Worm (Caenorhabditis elegans): ENCODE data around the gene srg-11.

The srg-11 gene

ce11 chrIII:4699922-4700321 is 20.1 kb downstream of the srg-11 start, which contains the start of gene sel-13:
sel-13 (minus strand) TSS chrIII:4700224.
- TF ChIP-seq scrt-1 (GFP tag; IDR thresholded peaks at IDR 0.05) (no peak), ceh-13 (GFP tag; optimal IDR thresholded peaks at IDR 0.05) (no peak), flt-1 (GFP tag; IDR thresholded peaks at IDR 0.05) (no peak), sea-1 (GFP tag; conservative IDR thresholded peaks at IDR 0.05) (no peak), aly-1 (tag; optimal IDR thresholded peaks at IDR 0.05) (no peak), hnd-1 (tag; optimal IDR thresholded peaks at IDR 0.05) (no peak), pes-1 (GFP tag; IDR thresholded peaks at IDR 0.05) (no peak), ceh-36 (tag; optimal IDR thresholded peaks at IDR 0.05) (no peak), tbx-37 (GFP tag; conservative IDR thresholded peaks at IDR 0.05) (no peak), ets-7 (tag; optimal IDR thresholded peaks at IDR 0.05) (no peak), tbx-11 (GFP tag; IDR thresholded peaks at IDR 0.05) (no peak), tra-4 (tag; optimal IDR thresholded peaks at IDR 0.05) (no peak), hmbx-1 (tag; optimal IDR thresholded peaks at IDR 0.05) (no peak), ama-1 (optimal IDR thresholded peaks at IDR 0.05) (no peak), B0310.2 (tag; optimal IDR thresholded peaks at IDR 0.05) (no peak), F13C5.2 (tag; optimal IDR thresholded peaks at IDR 0.05) (no peak), hmg-4 (GFP tag; optimal IDR thresholded peaks at IDR 0.05) (no peak)

DNA sequence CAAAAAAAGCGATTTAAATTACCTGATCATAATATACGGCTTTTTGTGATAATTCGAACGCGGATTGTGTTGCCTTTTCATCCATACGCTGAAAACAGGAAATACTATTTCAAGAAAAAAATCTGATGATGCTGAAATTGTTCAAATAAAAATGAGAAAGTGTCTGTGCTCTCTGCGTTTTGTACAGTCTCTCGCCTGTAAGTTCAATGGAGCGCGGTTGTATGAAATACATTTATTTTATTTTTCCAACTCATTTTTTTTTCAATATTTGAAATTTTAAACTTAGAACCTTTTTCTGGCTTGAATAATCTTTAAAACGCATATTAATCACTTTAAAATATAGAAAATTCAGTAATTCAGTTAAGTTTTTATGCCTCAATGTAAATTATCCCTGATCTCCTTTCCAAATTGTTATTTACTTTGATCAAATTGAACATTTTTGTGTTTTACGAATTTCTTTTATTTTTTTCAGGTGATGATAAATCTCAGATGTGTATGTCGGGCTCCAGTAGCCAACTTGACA is 24.2 kb downstream of the srg-11 start, which contains the start of the genes clp-2 and mrpl-16:
clp-2 (minus strand) TSS at position 94 of the 523 bp plus-strand sequence.
mrpl-16 (plus strand) TSS at position 473 of the 523 bp plus-strand sequence.
- TF ChIP-seq ets-7 (tag; optimal IDR thresholded peaks at IDR 0.05) (no peak), flt-1 (GFP tag; IDR thresholded peaks at IDR 0.05) (no peak), hmbx-1 (tag; optimal IDR thresholded peaks at IDR 0.05) (no peak), ceh-13 (GFP tag; optimal IDR thresholded peaks at IDR 0.05) (no peak), hnd-1 (tag; optimal IDR thresholded peaks at IDR 0.05) (no peak), tbx-11 (GFP tag; IDR thresholded peaks at IDR 0.05) (no peak), sea-1 (GFP tag; conservative IDR thresholded peaks at IDR 0.05) (no peak), B0310.2 (tag; optimal IDR thresholded peaks at IDR 0.05) (no peak), ama-1 (optimal IDR thresholded peaks at IDR 0.05) (no peak), tbx-37 (GFP tag; conservative IDR thresholded peaks at IDR 0.05) (no peak), scrt-1 (GFP tag; IDR thresholded peaks at IDR 0.05) (no peak)

DNA sequence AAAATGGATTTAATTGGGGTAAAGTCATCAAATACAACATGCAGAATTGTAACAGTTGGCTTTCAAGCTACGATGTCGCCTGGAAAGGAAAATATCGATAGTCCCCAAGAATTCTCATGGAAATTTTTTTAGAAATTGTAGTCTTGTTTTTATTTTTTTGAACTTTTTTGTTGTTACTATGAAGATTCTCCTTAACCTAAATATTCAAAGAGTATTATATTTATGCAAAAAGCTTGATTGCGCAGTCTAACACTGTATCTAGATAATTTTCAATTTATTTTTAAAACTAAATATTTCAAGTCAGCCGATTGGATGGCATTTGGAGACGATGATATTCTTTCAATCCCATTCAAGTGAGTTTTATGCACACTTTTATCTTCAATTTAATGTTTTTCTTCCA is 25.4 kb downstream of the srg-11 start, which contains the start of gene pgap-2:
pgap-2 (plus strand) TSS at position 301 of the 400 bp plus-strand sequence.
- TF ChIP-seq ets-7 (tag; optimal IDR thresholded peaks at IDR 0.05) (no peak), ceh-13 (GFP tag; optimal IDR thresholded peaks at IDR 0.05) (no peak), B0310.2 (tag; optimal IDR thresholded peaks at IDR 0.05) (no peak), hmg-4 (GFP tag; optimal IDR thresholded peaks at IDR 0.05) (no peak), ceh-36 (tag; optimal IDR thresholded peaks at IDR 0.05) (no peak), ama-1 (optimal IDR thresholded peaks at IDR 0.05) (no peak), F13C5.2 (tag; optimal IDR thresholded peaks at IDR 0.05) (no peak), aly-1 (tag; optimal IDR thresholded peaks at IDR 0.05) (no peak), hmbx-1 (tag; optimal IDR thresholded peaks at IDR 0.05) (no peak), scrt-1 (GFP tag; IDR thresholded peaks at IDR 0.05) (no peak), tbx-37 (GFP tag; conservative IDR thresholded peaks at IDR 0.05) (no peak), tra-4 (tag; optimal IDR thresholded peaks at IDR 0.05) (no peak), pes-1 (GFP tag; IDR thresholded peaks at IDR 0.05) (no peak), tbx-11 (GFP tag; IDR thresholded peaks at IDR 0.05) (no peak), flt-1 (GFP tag; IDR thresholded peaks at IDR 0.05) (no peak)

DNA sequence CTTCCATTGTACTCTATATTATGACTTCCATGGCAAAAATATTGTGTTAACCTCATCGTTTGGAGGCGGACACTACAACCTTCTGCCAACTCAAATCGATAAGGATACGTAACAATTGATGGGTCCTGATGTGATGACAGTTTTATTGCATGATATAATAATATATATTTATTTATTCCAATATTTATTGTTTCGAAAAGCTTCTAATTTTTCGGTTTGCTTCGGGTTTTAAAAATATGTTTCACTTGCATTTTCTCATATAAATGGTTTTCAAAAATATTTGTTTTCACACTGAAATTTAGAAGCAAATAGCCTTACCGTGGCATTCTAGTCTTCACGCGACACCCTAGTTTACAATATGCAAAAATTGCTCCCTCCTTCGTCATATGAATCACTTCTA is 26.9 kb downstream of the srg-11 start, which contains the start of gene T04A8.13:
T04A8.13 (plus strand) TSS at position 301 of the 400 bp plus-strand sequence.
- TF ChIP-seq hmg-4 (GFP tag; optimal IDR thresholded peaks at IDR 0.05) (no peak), ets-7 (tag; optimal IDR thresholded peaks at IDR 0.05) (no peak), F13C5.2 (tag; optimal IDR thresholded peaks at IDR 0.05) (no peak), ceh-13 (GFP tag; optimal IDR thresholded peaks at IDR 0.05) (no peak), ceh-36 (tag; optimal IDR thresholded peaks at IDR 0.05) (no peak), flt-1 (GFP tag; IDR thresholded peaks at IDR 0.05) (no peak), tra-4 (tag; optimal IDR thresholded peaks at IDR 0.05) (no peak), hmbx-1 (tag; optimal IDR thresholded peaks at IDR 0.05) (no peak), hnd-1 (tag; optimal IDR thresholded peaks at IDR 0.05) (no peak), tbx-37 (GFP tag; conservative IDR thresholded peaks at IDR 0.05) (no peak), pes-1 (GFP tag; IDR thresholded peaks at IDR 0.05) (no peak), scrt-1 (GFP tag; IDR thresholded peaks at IDR 0.05) (no peak), B0310.2 (tag; optimal IDR thresholded peaks at IDR 0.05) (no peak), aly-1 (tag; optimal IDR thresholded peaks at IDR 0.05) (no peak), tbx-11 (GFP tag; IDR thresholded peaks at IDR 0.05) (no peak), sea-1 (GFP tag; conservative IDR thresholded peaks at IDR 0.05) (no peak), ama-1 (optimal IDR thresholded peaks at IDR 0.05) (no peak)

- TF ChIP-seq flt-1 (GFP tag; IDR thresholded peaks at IDR 0.05) = no peak
- TF ChIP-seq ets-7 (tag; optimal IDR thresholded peaks at IDR 0.05) = no peak
- TF ChIP-seq sea-1 (GFP tag; conservative IDR thresholded peaks at IDR 0.05) = no peak
- TF ChIP-seq F13C5.2 (tag; optimal IDR thresholded peaks at IDR 0.05) = no peak
- no peak for TF ChIP-seq hmbx-1 (tag; optimal IDR thresholded peaks at IDR 0.05)
- no peak for TF ChIP-seq ceh-36 (tag; optimal IDR thresholded peaks at IDR 0.05)
- TF ChIP-seq ama-1 (optimal IDR thresholded peaks at IDR 0.05) = no peak
- no peak for TF ChIP-seq tra-4 (tag; optimal IDR thresholded peaks at IDR 0.05)
- no peak for TF ChIP-seq aly-1 (tag; optimal IDR thresholded peaks at IDR 0.05)
- no peak for TF ChIP-seq B0310.2 (tag; optimal IDR thresholded peaks at IDR 0.05)
- TF ChIP-seq tbx-37 (GFP tag; conservative IDR thresholded peaks at IDR 0.05) = no peak
- no peak for TF ChIP-seq scrt-1 (GFP tag; IDR thresholded peaks at IDR 0.05)
- no peak for TF ChIP-seq hnd-1 (tag; optimal IDR thresholded peaks at IDR 0.05)
- no peak for TF ChIP-seq tbx-11 (GFP tag; IDR thresholded peaks at IDR 0.05)
- TF ChIP-seq hmg-4 (GFP tag; optimal IDR thresholded peaks at IDR 0.05) = no peak
- no peak for TF ChIP-seq ceh-13 (GFP tag; optimal IDR thresholded peaks at IDR 0.05)
These were observed 29.1 kb downstream of the srg-11 start, which contains the start of gene T04A8.18 for ce11 chrIII:4708909-4709308. T04A8.18 (plus strand) TSS chrIII:4709209.

ce11 chrIII:4715088-4715487 is 35.3 kb downstream of the srg-11 start, which contains the start of gene him-18:
him-18 (minus strand) TSS chrIII:4715188.
- no peak for TF ChIP-seq ceh-13 (GFP tag; optimal IDR thresholded peaks at IDR 0.05)
- TF ChIP-seq ama-1 (optimal IDR thresholded peaks at IDR 0.05) = no peak
- TF ChIP-seq sea-1 (GFP tag; conservative IDR thresholded peaks at IDR 0.05) = no peak
- TF ChIP-seq scrt-1 (GFP tag; IDR thresholded peaks at IDR 0.05) = no peak
- TF ChIP-seq flt-1 (GFP tag; IDR thresholded peaks at IDR 0.05) = no peak
- TF ChIP-seq hmg-4 (GFP tag; optimal IDR thresholded peaks at IDR 0.05) = no peak
- TF ChIP-seq hnd-1 (tag; optimal IDR thresholded peaks at IDR 0.05) = no peak
- no peak for TF ChIP-seq tbx-37 (GFP tag; conservative IDR thresholded peaks at IDR 0.05)
- no peak for TF ChIP-seq tbx-11 (GFP tag; IDR thresholded peaks at IDR 0.05)
- no peak for TF ChIP-seq ets-7 (tag; optimal IDR thresholded peaks at IDR 0.05)
- no peak for TF ChIP-seq B0310.2 (tag; optimal IDR thresholded peaks at IDR 0.05)
